Fruit fly (Drosophila melanogaster) whole organism, embryonic: ENCODE measurements around the gene Pfas.

Experiments used
- Ada2b ChIP-seq: fragments of 200-800 bp; sonication (Bioruptor generic); IDR thresholded peaks from 2 replicates; pipeline ENCODE4 v1.3.6; 2022; ENCODE audit warnings: missing biosample characterization, missing genetic modification characterization
- Asciz ChIP-seq: fragments of 200-800 bp; sonication (Bioruptor generic); optimal IDR thresholded peaks from 2 replicates; lab custom pipeline; 2017; ENCODE audit warnings: missing biosample characterization, mild to moderate bottlenecking, missing genetic modification characterization, missing genetic modification reagents
- B-H1 ChIP-seq: fragments of 200-800 bp; sonication (Bioruptor generic); IDR thresholded peaks from 3 replicates; pipeline ENCODE4 v1.3.6; 2022; ENCODE audit warnings: missing biosample characterization, missing genetic modification characterization
- CG1024 ChIP-seq: fragments of 200-800 bp; sonication (Bioruptor generic); IDR thresholded peaks from 2 replicates; pipeline ENCODE4 v1.3.6; 2022; ENCODE audit warnings: missing biosample characterization, missing genetic modification characterization
- CG10321 ChIP-seq: fragments of 200-800 bp; sonication (Bioruptor generic); IDR thresholded peaks from 2 replicates; pipeline ENCODE4 v1.3.6; 2022; ENCODE audit warnings: missing biosample characterization, missing genetic modification characterization
- CG10431 ChIP-seq: fragments of 200-800 bp; sonication (Bioruptor generic); optimal IDR thresholded peaks from 3 replicates; lab custom pipeline; 2018; ENCODE audit warnings: missing biosample characterization, mild to moderate bottlenecking, missing genetic modification characterization
- CG11560 ChIP-seq: fragments of 200-800 bp; sonication (Bioruptor generic); IDR thresholded peaks from 3 replicates; pipeline ENCODE4 v1.3.6; 2022; ENCODE audit warnings: missing biosample characterization, missing genetic modification characterization
- CG14050 ChIP-seq: fragments of 200-800 bp; sonication (Bioruptor generic); IDR thresholded peaks from 3 replicates; pipeline ENCODE4 v1.3.6; 2022; ENCODE audit warnings: missing biosample characterization, missing genetic modification characterization
- CG14860 ChIP-seq: fragments of 200-800 bp; sonication (Bioruptor generic); IDR thresholded peaks from 3 replicates; pipeline ENCODE4 v1.3.6; 2022; ENCODE audit warnings: missing biosample characterization, missing genetic modification characterization; ENCODE audit not compliant: partially characterized antibody
- CG1792 ChIP-seq: fragments of 200-800 bp; sonication (Bioruptor generic); optimal IDR thresholded peaks from 2 replicates; lab custom pipeline; 2016; ENCODE audit warnings: missing biosample characterization, missing genetic modification characterization
- CG18619 ChIP-seq: fragments of 200-800 bp; sonication (Bioruptor generic); optimal IDR thresholded peaks from 3 replicates; lab custom pipeline; 2017; ENCODE audit warnings: missing biosample characterization, mild to moderate bottlenecking, missing genetic modification characterization
- CG2889 ChIP-seq: fragments of 200-800 bp; sonication (Bioruptor generic); IDR thresholded peaks from 3 replicates; pipeline ENCODE4 v1.3.6; 2022; ENCODE audit warnings: missing biosample characterization, missing genetic modification characterization
- CG30020 ChIP-seq: fragments of 200-800 bp; optimal IDR thresholded peaks from 2 replicates; lab custom pipeline; 2019; ENCODE audit warnings: missing biosample characterization, mild to moderate bottlenecking, missing genetic modification characterization, moderate library complexity
- CG3726 ChIP-seq: fragments of 200-800 bp; sonication (Bioruptor generic); IDR thresholded peaks from 3 replicates; pipeline ENCODE4, ENCODE4 v1.3.6; 2022; ENCODE audit warnings: missing biosample characterization, missing genetic modification characterization
- CG3995 ChIP-seq: fragments of 200-800 bp; sonication (Bioruptor generic); optimal IDR thresholded peaks from 3 replicates; lab custom pipeline; 2016; ENCODE audit warnings: missing biosample characterization, missing genetic modification characterization
- CG4328 ChIP-seq: fragments of 200-800 bp; sonication (Bioruptor generic); optimal IDR thresholded peaks from 3 replicates; lab custom pipeline; 2017; ENCODE audit warnings: missing biosample characterization, missing genetic modification reagents, missing genetic modification characterization
- CG6813 ChIP-seq: fragments of 200-800 bp; sonication (Bioruptor generic); optimal IDR thresholded peaks from 2 replicates; lab custom pipeline; 2017; ENCODE audit warnings: missing biosample characterization, missing genetic modification characterization, mild to moderate bottlenecking, moderate library complexity, missing genetic modification reagents
- CG7357 ChIP-seq: fragments of 200-800 bp; sonication (Bioruptor generic); IDR thresholded peaks from 3 replicates; pipeline ENCODE4 v1.3.6; 2022; ENCODE audit warnings: missing biosample characterization, missing genetic modification characterization
- Camta ChIP-seq: fragments of 200-800 bp; sonication (Bioruptor generic); optimal IDR thresholded peaks from 2 replicates; lab custom pipeline; 2016; ENCODE audit warnings: missing biosample characterization, missing genetic modification characterization
- Deaf1 ChIP-seq: fragments of 200-800 bp; optimal IDR thresholded peaks from 3 replicates; lab custom pipeline; 2019; ENCODE audit warnings: missing biosample characterization, mild to moderate bottlenecking, missing genetic modification characterization, moderate library complexity
- Drgx ChIP-seq: fragments of 200-800 bp; sonication (Bioruptor generic); IDR thresholded peaks from 2 replicates; pipeline ENCODE4 v1.3.6; 2022; ENCODE audit warnings: missing biosample characterization, missing genetic modification characterization
- E2f2 ChIP-seq: fragments of 200-800 bp; sonication (Bioruptor generic); IDR thresholded peaks from 2 replicates; pipeline ENCODE4 v1.3.6; 2022; ENCODE audit warnings: missing biosample characterization, missing genetic modification characterization
- GATAe ChIP-seq: fragments of 200-800 bp; sonication (Bioruptor generic); conservative IDR thresholded peaks from 2 replicates; pipeline ENCODE4 v1.3.6; 2022; ENCODE audit warnings: missing biosample characterization, missing genetic modification characterization
- Hsf ChIP-seq: fragments of 200-800 bp; sonication (Bioruptor generic); optimal IDR thresholded peaks from 3 replicates; lab custom pipeline; 2016; ENCODE audit warnings: missing biosample characterization, missing genetic modification characterization
- Mad ChIP-seq: fragments of 200-800 bp; sonication (Bioruptor generic); optimal IDR thresholded peaks from 2 replicates; lab custom pipeline; 2016; ENCODE audit warnings: missing biosample characterization, missing genetic modification characterization
- Med ChIP-seq: fragments of 200-800 bp; sonication (Bioruptor generic); peaks from one replicate; lab custom pipeline; 2016; ENCODE audit warnings: missing biosample characterization, missing genetic modification characterization, mild to moderate bottlenecking, inconsistent platforms, moderate library complexity
- Meics ChIP-seq: fragments of 200-800 bp; sonication (Bioruptor generic); optimal IDR thresholded peaks from 2 replicates; lab custom pipeline; 2017; ENCODE audit warnings: missing biosample characterization, mild to moderate bottlenecking, missing genetic modification characterization
- NFAT ChIP-seq: fragments of 200-800 bp; sonication (Bioruptor generic); IDR thresholded peaks from 2 replicates; pipeline ENCODE4 v1.3.6; 2022; ENCODE audit warnings: missing biosample characterization, missing genetic modification characterization
- ato ChIP-seq: fragments of 200-800 bp; sonication (Bioruptor generic); IDR thresholded peaks from 2 replicates; pipeline ENCODE4 v1.3.6; 2022; ENCODE audit warnings: missing biosample characterization, missing genetic modification characterization; ENCODE audit not compliant: partially characterized antibody
- chinmo ChIP-seq: fragments of 200-800 bp; sonication (Bioruptor generic); IDR thresholded peaks from 4 replicates; pipeline ENCODE4 v1.3.6; 2022; ENCODE audit warnings: missing biosample characterization, missing genetic modification characterization; ENCODE audit not compliant: partially characterized antibody
- dati ChIP-seq: fragments of 200-800 bp; sonication (Bioruptor generic); IDR thresholded peaks from 2 replicates; pipeline ENCODE4 v1.3.6; 2022; ENCODE audit warnings: missing biosample characterization, missing genetic modification characterization
- dm ChIP-seq: fragments of 200-800 bp; sonication (Bioruptor generic); optimal IDR thresholded peaks from 3 replicates; lab custom pipeline; 2016; ENCODE audit warnings: missing biosample characterization, missing genetic modification characterization
- exex ChIP-seq: fragments of 200-800 bp; sonication (Bioruptor generic); optimal IDR thresholded peaks from 4 replicates; lab custom pipeline; 2018; ENCODE audit warnings: missing biosample characterization, mild to moderate bottlenecking, missing genetic modification characterization, moderate library complexity
- fu2 ChIP-seq: fragments of 200-800 bp; sonication (Bioruptor generic); optimal IDR thresholded peaks from 2 replicates; lab custom pipeline; 2016; ENCODE audit warnings: missing biosample characterization, missing genetic modification characterization
- h ChIP-seq: fragments of >200 bp; optimal IDR thresholded peaks from 2 replicates; lab custom pipeline; 2017
- lola ChIP-seq, 3 experiments: fragments of >200 bp in 2 of 3; fragments of 200-800 bp in 1 of 3; sonication (Bioruptor generic) in 1 of 3; optimal IDR thresholded peaks; 2 replicates each; lab custom pipeline; 2017 to 2019; ENCODE audit warnings: missing biosample characterization in 3 of 3, missing genetic modification characterization in 3 of 3, mild to moderate bottlenecking in 1 of 3, moderate library complexity in 1 of 3
- mirr ChIP-seq: fragments of 200-800 bp; sonication (Bioruptor generic); optimal IDR thresholded peaks from 3 replicates; lab custom pipeline; 2018; ENCODE audit warnings: missing biosample characterization, mild to moderate bottlenecking, missing genetic modification characterization
- nerfin-1 ChIP-seq: fragments of 200-800 bp; sonication (Bioruptor generic); optimal IDR thresholded peaks from 3 replicates; lab custom pipeline; 2019; ENCODE audit warnings: missing biosample characterization, mild to moderate bottlenecking, missing genetic modification characterization, moderate library complexity
- nerfin-2 ChIP-seq: fragments of 200-800 bp; sonication (Bioruptor generic); IDR thresholded peaks from 2 replicates; pipeline ENCODE4 v1.3.6; 2022; ENCODE audit warnings: missing biosample characterization, missing genetic modification characterization; ENCODE audit not compliant: partially characterized antibody
- pros ChIP-seq: fragments of 200-800 bp; sonication (Bioruptor generic); optimal IDR thresholded peaks from 3 replicates; lab custom pipeline; 2019; ENCODE audit warnings: missing biosample characterization, mild to moderate bottlenecking, missing genetic modification characterization, moderate library complexity
- psq ChIP-seq: fragments of 200-800 bp; sonication (Bioruptor generic); optimal IDR thresholded peaks from 2 replicates; lab custom pipeline; 2017; ENCODE audit warnings: missing biosample characterization, missing genetic modification characterization
- sc ChIP-seq, 3 experiments: fragments of >200 bp in 2 of 3; fragments of 200-800 bp in 1 of 3; sonication (Bioruptor generic) in 1 of 3; optimal IDR thresholded peaks; 2 replicates in 2 of 3; 3 replicates in 1 of 3; lab custom pipeline; 2017; ENCODE audit warnings: mild to moderate bottlenecking in 1 of 3, missing biosample characterization in 1 of 3, missing genetic modification characterization in 1 of 3, missing genetic modification reagents in 1 of 3
- sd ChIP-seq: fragments of 200-800 bp; sonication (Bioruptor generic); optimal IDR thresholded peaks from 3 replicates; lab custom pipeline; 2018; ENCODE audit warnings: missing biosample characterization, mild to moderate bottlenecking, missing genetic modification characterization, moderate library complexity
- sna ChIP-seq: fragments of 200-800 bp; sonication (Bioruptor generic); IDR thresholded peaks from 2 replicates; pipeline ENCODE4 v1.3.6; 2022; ENCODE audit warnings: missing biosample characterization, missing genetic modification characterization; ENCODE audit not compliant: partially characterized antibody
- sqz ChIP-seq: fragments of 200-800 bp; sonication (Bioruptor generic); optimal IDR thresholded peaks from 3 replicates; lab custom pipeline; 2018; ENCODE audit warnings: missing biosample characterization, mild to moderate bottlenecking, missing genetic modification characterization
- sr ChIP-seq: fragments of 200-800 bp; sonication (Bioruptor generic); IDR thresholded peaks from 3 replicates; pipeline ENCODE4 v1.3.6; 2022; ENCODE audit warnings: missing biosample characterization, missing genetic modification characterization
- tgo ChIP-seq: fragments of 200-800 bp; sonication (Bioruptor generic); IDR thresholded peaks from 3 replicates; pipeline ENCODE4 v1.3.6; 2022; ENCODE audit warnings: missing biosample characterization, missing genetic modification characterization
- toy ChIP-seq: fragments of 200-800 bp; sonication (Bioruptor generic); IDR thresholded peaks from 2 replicates; pipeline ENCODE4 v1.3.6; 2022; ENCODE audit warnings: missing biosample characterization, missing genetic modification characterization
- trem ChIP-seq: fragments of 200-800 bp; optimal IDR thresholded peaks from 3 replicates; lab custom pipeline; 2019; ENCODE audit warnings: missing biosample characterization, mild to moderate bottlenecking, missing genetic modification characterization, moderate library complexity
- unc-4 ChIP-seq: fragments of 200-800 bp; sonication (Bioruptor generic); IDR thresholded peaks from 2 replicates; pipeline ENCODE4 v1.3.6; 2022; ENCODE audit warnings: missing biosample characterization, missing genetic modification characterization; ENCODE audit not compliant: partially characterized antibody

The Pfas gene

dm6 chr2L:6090365-6090764 is 44.5 kb upstream of the Pfas start (continued):
- TF ChIP-seq CG18619 (GFP tag; lab: Kevin White, UChicago) (no peak), sr (GFP tag; lab: Robert Waterston, UW) (no peak), Camta (GFP tag; lab: Kevin White, UChicago) (no peak), CG1792 (GFP tag; lab: Kevin White, UChicago) (no peak), NFAT (GFP tag; lab: Robert Waterston, UW) (no peak), CG30020 (tag; lab: Kevin White, UChicago) (no peak), Ada2b (GFP tag; lab: Robert Waterston, UW) (no peak), unc-4 (GFP tag; lab: Robert Waterston, UW) (no peak), h (lab: Kevin White, UChicago) (no peak), Deaf1 (tag; lab: Kevin White, UChicago) (peak; percentile 84), dm (no peak), fu2 (no peak), psq (GFP tag; lab: Kevin White, UChicago) (no peak), CG1024 (GFP tag; lab: Robert Waterston, UW) (no peak), CG14050 (GFP tag; lab: Robert Waterston, UW) (no peak), lola (GFP tag; optimal IDR thresholded peaks at IDR 0.05; lab: Kevin White, UChicago) (no peak), trem (tag; lab: Kevin White, UChicago) (no peak), Asciz (GFP tag; lab: Kevin White, UChicago) (no peak), chinmo (GFP tag; lab: Robert Waterston, UW) (peak; percentile 86; the same call in 2 of the 4 replicates), CG3995 (GFP tag; lab: Kevin White, UChicago) (no peak), ato (no peak), CG10431 (GFP tag; lab: Kevin White, UChicago) (no peak), sqz (GFP tag; lab: Kevin White, UChicago) (peak; percentile 15), CG10321 (GFP tag; lab: Robert Waterston, UW) (no peak), CG6813 (GFP tag; lab: Kevin White, UChicago) (no peak), B-H1 (GFP tag; lab: Robert Waterston, UW) (no peak), pros (GFP tag; lab: Kevin White, UChicago) (no peak)

dm6 chr2L:6089604-6090198 is 43.9 kb upstream of the Pfas start:
- TF ChIP-seq CG4328 (GFP tag; lab: Kevin White, UChicago) (no peak), CG14860 (no peak), dati (GFP tag; lab: Robert Waterston, UW) (no peak), Hsf (GFP tag; lab: Kevin White, UChicago) (no peak), CG2889 (no peak), tgo (GFP tag; lab: Robert Waterston, UW) (no peak), sna (no peak), sc (optimal IDR thresholded peaks at IDR 0.05; lab: Kevin White, UChicago) (no peak), sc (GFP tag; optimal IDR thresholded peaks at IDR 0.05; lab: Kevin White, UChicago) (no peak), CG1024 (GFP tag; lab: Robert Waterston, UW) (no peak), Meics (no peak), Drgx (GFP tag; lab: Robert Waterston, UW) (no peak), Mad (GFP tag; lab: Kevin White, UChicago) (no peak), toy (GFP tag; lab: Robert Waterston, UW) (no peak), CG7357 (GFP tag; lab: Robert Waterston, UW) (no peak), Med (peak; percentile 19), GATAe (peak; percentile 80), exex (peak; percentile 68), E2f2 (GFP tag; lab: Robert Waterston, UW) (no peak), sqz (GFP tag; lab: Kevin White, UChicago) (no peak), CG11560 (tag; lab: Robert Waterston, UW) (no peak), sd (tag; lab: Kevin White, UChicago) (peak; percentile 59), CG3726 (GFP tag; lab: Robert Waterston, UW) (no peak), nerfin-1 (tag; lab: Kevin White, UChicago) (no peak), mirr (GFP tag; lab: Kevin White, UChicago) (peak; percentile 89), nerfin-2 (GFP tag; lab: Robert Waterston, UW) (no peak)
